Worm (Caenorhabditis elegans) whole organism, L1 larva: Measurements from ENCODE around the gene lgc-27.
A peak's percentile ranks its signal among the peaks of the same experiment; 100 is the strongest.

ENCODE experiments used
- C16A3.4 ChIP-seq: fragments of 150-350 bp; optimal IDR thresholded peaks from 2 replicates; lab custom pipeline; 2014; ENCODE audit warnings: missing biosample characterization, missing genetic modification characterization
- C34B4.2 ChIP-seq: sonication (generic microtip); optimal IDR thresholded peaks from 2 replicates; lab custom pipeline; 2017; ENCODE audit warnings: mild to moderate bottlenecking, missing genetic modification characterization, missing compliant biosample characterization
- aha-1 ChIP-seq: fragments of 150-350 bp; optimal IDR thresholded peaks from 2 replicates; lab custom pipeline; 2014; ENCODE audit warnings: missing biosample characterization, missing genetic modification characterization
- alr-1 ChIP-seq: fragments of 200-800 bp; sonication (Bioruptor generic); optimal IDR thresholded peaks from 2 replicates; lab custom pipeline; 2018; ENCODE audit warnings: borderline replicate concordance, mild to moderate bottlenecking, missing genetic modification characterization, missing compliant biosample characterization
- aly-2 ChIP-seq: fragments of 150-350 bp; optimal IDR thresholded peaks from 2 replicates; lab custom pipeline; 2014; ENCODE audit warnings: missing biosample characterization, missing genetic modification characterization
- ama-1 ChIP-seq: fragments of 150-350 bp; optimal IDR thresholded peaks from 2 replicates; lab custom pipeline; 2014
- blmp-1 ChIP-seq: fragments of 150-350 bp; optimal IDR thresholded peaks from 2 replicates; lab custom pipeline; 2014; ENCODE audit warnings: missing biosample characterization, missing genetic modification characterization
- ceh-8 ChIP-seq: fragments of 200-800 bp; sonication (Bioruptor generic); optimal IDR thresholded peaks from 2 replicates; lab custom pipeline; 2018; ENCODE audit warnings: mild to moderate bottlenecking, missing genetic modification characterization, moderate library complexity, missing compliant biosample characterization
- ceh-82 ChIP-seq, 3 experiments: fragments of 150-350 bp in 1 of 3; sonication (generic microtip) in 2 of 3; optimal IDR thresholded peaks; 2 replicates each; lab custom pipeline; 2014 to 2017; ENCODE audit warnings: missing biosample characterization in 3 of 3, missing genetic modification characterization in 3 of 3
- ceh-88 ChIP-seq: fragments of 200-800 bp; sonication (Bioruptor generic); IDR thresholded peaks from 2 replicates; pipeline ENCODE4 v1.3.6; 2022; ENCODE audit warnings: missing genetic modification characterization, missing compliant biosample characterization
- ceh-90 ChIP-seq: sonication (generic microtip); optimal IDR thresholded peaks from 2 replicates; lab custom pipeline; 2016; ENCODE audit warnings: missing genetic modification characterization, missing compliant biosample characterization
- ces-1 ChIP-seq: fragments of 150-350 bp; optimal IDR thresholded peaks from 2 replicates; lab custom pipeline; 2014; ENCODE audit warnings: missing biosample characterization, missing genetic modification reagents, missing genetic modification characterization
- dsc-1 ChIP-seq: sonication (generic microtip); optimal IDR thresholded peaks from 2 replicates; lab custom pipeline; 2016; ENCODE audit warnings: mild to moderate bottlenecking, missing genetic modification characterization, missing compliant biosample characterization
- efl-1 ChIP-seq, 4 experiments: fragments of 150-350 bp; optimal IDR thresholded peaks in 3 of 4; peaks in 1 of 4; 1 replicate in 1 of 4; 2 replicates in 3 of 4; lab custom pipeline; 2014; ENCODE audit warnings: missing biosample characterization in 2 of 4, missing genetic modification characterization in 2 of 4, missing genetic modification reagents in 2 of 4
- efl-3 ChIP-seq: fragments of 200-800 bp; sonication (Bioruptor generic); optimal IDR thresholded peaks from 2 replicates; lab custom pipeline; 2018; ENCODE audit warnings: mild to moderate bottlenecking, missing genetic modification characterization, missing compliant biosample characterization
- egl-13 ChIP-seq: sonication (generic microtip); optimal IDR thresholded peaks from 2 replicates; lab custom pipeline; 2016; ENCODE audit warnings: missing genotype, missing genetic modification reagents, missing genetic modification characterization, missing compliant biosample characterization
- egl-27 ChIP-seq, 2 experiments: fragments of 150-350 bp in 1 of 2; sonication (generic microtip); optimal IDR thresholded peaks; 3 replicates each; lab custom pipeline; 2017 to 2018; ENCODE audit warnings: missing biosample characterization in 2 of 2, missing genetic modification characterization in 2 of 2, missing genetic modification reagents in 2 of 2
- elt-2 ChIP-seq: sonication (generic microtip); optimal IDR thresholded peaks from 2 replicates; lab custom pipeline; 2016; ENCODE audit warnings: missing genetic modification characterization, mild to moderate bottlenecking, inconsistent platforms, missing compliant biosample characterization, missing genetic modification reagents
- elt-3 ChIP-seq, 6 experiments: fragments of 150-350 bp in 1 of 6; sonication (generic microtip); optimal IDR thresholded peaks; 2 replicates each; lab custom pipeline; 2017 to 2018; ENCODE audit warnings: missing biosample characterization in 6 of 6, missing genetic modification characterization in 6 of 6, inconsistent platforms in 1 of 6
- fkh-4 ChIP-seq: sonication (generic microtip); optimal IDR thresholded peaks from 2 replicates; lab custom pipeline; 2016; ENCODE audit warnings: missing compliant biosample characterization, missing genetic modification characterization, borderline replicate concordance
- fkh-8 ChIP-seq: sonication (generic microtip); optimal IDR thresholded peaks from 2 replicates; lab custom pipeline; 2016; ENCODE audit warnings: mild to moderate bottlenecking, missing genetic modification characterization, missing compliant biosample characterization
- fos-1 ChIP-seq: fragments of 150-350 bp; optimal IDR thresholded peaks from 2 replicates; lab custom pipeline; 2014; ENCODE audit warnings: missing biosample characterization, missing genetic modification characterization
- grh-1 ChIP-seq: fragments of 200-800 bp; sonication (Bioruptor generic); IDR thresholded peaks from 2 replicates; pipeline ENCODE4 v1.3.6; 2022; ENCODE audit warnings: missing genetic modification reagents, missing genetic modification characterization, missing compliant biosample characterization
- hlh-4 ChIP-seq: sonication (generic microtip); optimal IDR thresholded peaks from 2 replicates; lab custom pipeline; 2016; ENCODE audit warnings: mild to moderate bottlenecking, missing genetic modification characterization, missing compliant biosample characterization
- hpl-2 ChIP-seq: fragments of 150-350 bp; optimal IDR thresholded peaks from 2 replicates; lab custom pipeline; 2014; ENCODE audit warnings: missing biosample characterization, missing genetic modification reagents, missing genetic modification characterization
- irx-1 ChIP-seq: sonication (generic microtip); optimal IDR thresholded peaks from 2 replicates; lab custom pipeline; 2016; ENCODE audit warnings: missing genetic modification characterization, missing compliant biosample characterization
- lin-13 ChIP-seq: fragments of 150-350 bp; optimal IDR thresholded peaks from 2 replicates; lab custom pipeline; 2014; ENCODE audit warnings: missing biosample characterization, missing genetic modification reagents, missing genetic modification characterization
- lin-14 ChIP-seq: fragments of 200-800 bp; sonication (Bioruptor generic); optimal IDR thresholded peaks from 2 replicates; lab custom pipeline; 2018; ENCODE audit warnings: mild to moderate bottlenecking, missing genetic modification characterization, moderate library complexity, missing compliant biosample characterization
- lin-15B ChIP-seq: fragments of 150-350 bp; sonication (generic microtip); optimal IDR thresholded peaks from 3 replicates; lab custom pipeline; 2014; ENCODE audit warnings: missing biosample characterization, missing genetic modification characterization
- lin-39 ChIP-seq: fragments of 150-350 bp; optimal IDR thresholded peaks from 2 replicates; lab custom pipeline; 2014; ENCODE audit warnings: missing biosample characterization, missing genetic modification reagents, missing genetic modification characterization
- mab-9 ChIP-seq: fragments of 200-800 bp; sonication (Bioruptor generic); IDR thresholded peaks from 2 replicates; pipeline ENCODE4 v1.3.6; 2022; ENCODE audit warnings: missing genetic modification reagents, missing genetic modification characterization, missing compliant biosample characterization
- nhr-11 ChIP-seq: fragments of 150-350 bp; optimal IDR thresholded peaks from 2 replicates; lab custom pipeline; 2014; ENCODE audit warnings: missing biosample characterization, missing genetic modification characterization
- nhr-12 ChIP-seq: sonication (generic microtip); optimal IDR thresholded peaks from 2 replicates; lab custom pipeline; 2017; ENCODE audit warnings: missing biosample characterization, missing genetic modification characterization
- nhr-19 ChIP-seq: fragments of 200-800 bp; sonication (Bioruptor generic); conservative IDR thresholded peaks from 2 replicates; pipeline ENCODE4 v1.3.6; 2022; ENCODE audit warnings: missing genetic modification characterization, missing compliant biosample characterization
- nhr-237 ChIP-seq: fragments of 150-350 bp; optimal IDR thresholded peaks from 2 replicates; lab custom pipeline; 2014; ENCODE audit warnings: missing biosample characterization, missing genetic modification characterization
- nhr-28 ChIP-seq: fragments of 150-350 bp; optimal IDR thresholded peaks from 2 replicates; lab custom pipeline; 2014; ENCODE audit warnings: missing biosample characterization, missing genetic modification characterization
- nhr-71 ChIP-seq: sonication (generic microtip); optimal IDR thresholded peaks from 2 replicates; lab custom pipeline; 2016; ENCODE audit warnings: mild to moderate bottlenecking, missing genetic modification characterization, moderate library complexity, missing compliant biosample characterization
- nhr-76 ChIP-seq: sonication (generic microtip); optimal IDR thresholded peaks from 2 replicates; lab custom pipeline; 2017; ENCODE audit warnings: missing biosample characterization, missing genetic modification characterization
- nhr-77 ChIP-seq: fragments of 150-350 bp; optimal IDR thresholded peaks from 2 replicates; lab custom pipeline; 2014; ENCODE audit warnings: missing biosample characterization, missing genetic modification characterization
- nhr-84 ChIP-seq: sonication (generic microtip); optimal IDR thresholded peaks from 2 replicates; lab custom pipeline; 2017; ENCODE audit warnings: missing biosample characterization, missing genetic modification characterization
- nhr-85 ChIP-seq: sonication (generic microtip); peaks from one replicate; lab custom pipeline; 2016; ENCODE audit warnings: missing genetic modification characterization, inconsistent platforms, missing compliant biosample characterization
- pax-3 ChIP-seq: fragments of 200-800 bp; sonication (Bioruptor generic); optimal IDR thresholded peaks from 2 replicates; lab custom pipeline; 2018; ENCODE audit warnings: mild to moderate bottlenecking, missing genetic modification characterization, moderate library complexity, missing compliant biosample characterization
- rnt-1 ChIP-seq: sonication (generic microtip); optimal IDR thresholded peaks from 2 replicates; lab custom pipeline; 2016; ENCODE audit warnings: mild to moderate bottlenecking, missing genetic modification characterization, moderate library complexity, missing compliant biosample characterization
- snpc-4 ChIP-seq: fragments of 150-350 bp; optimal IDR thresholded peaks from 2 replicates; lab custom pipeline; 2014; ENCODE audit warnings: missing biosample characterization, missing genetic modification characterization
- tbx-2 ChIP-seq: sonication (generic microtip); optimal IDR thresholded peaks from 2 replicates; lab custom pipeline; 2016; ENCODE audit warnings: missing genetic modification characterization, missing compliant biosample characterization
- tlp-1 ChIP-seq: fragments of 150-350 bp; optimal IDR thresholded peaks from 2 replicates; lab custom pipeline; 2014; ENCODE audit warnings: missing biosample characterization, missing genetic modification characterization
- unc-30 ChIP-seq: sonication (generic microtip); optimal IDR thresholded peaks from 2 replicates; lab custom pipeline; 2017; ENCODE audit warnings: missing biosample characterization, missing genetic modification characterization
- unc-86 ChIP-seq: sonication (generic microtip); optimal IDR thresholded peaks from 2 replicates; lab custom pipeline; 2016; ENCODE audit warnings: missing genetic modification characterization, missing compliant biosample characterization
- unc-98 ChIP-seq: fragments of 200-800 bp; sonication (Bioruptor generic); IDR thresholded peaks from 2 replicates; pipeline ENCODE4 v1.3.6; 2022; ENCODE audit warnings: missing genetic modification characterization, missing compliant biosample characterization
- vab-15 ChIP-seq: sonication (generic microtip); optimal IDR thresholded peaks from 2 replicates; lab custom pipeline; 2017; ENCODE audit warnings: missing genotype, mild to moderate bottlenecking, missing genetic modification characterization, missing compliant biosample characterization
- zag-1 ChIP-seq: fragments of 150-350 bp; optimal IDR thresholded peaks from 2 replicates; lab custom pipeline; 2014; ENCODE audit warnings: missing biosample characterization, missing genetic modification characterization
- zip-4 ChIP-seq: fragments of 200-800 bp; sonication (Bioruptor generic); optimal IDR thresholded peaks from 2 replicates; lab custom pipeline; 2018; ENCODE audit warnings: mild to moderate bottlenecking, missing genetic modification characterization, moderate library complexity, missing compliant biosample characterization
- ztf-11 ChIP-seq, 2 experiments: sonication (generic microtip); optimal IDR thresholded peaks; 2 replicates each; lab custom pipeline; 2016 to 2017; ENCODE audit warnings: missing genetic modification characterization in 2 of 2, missing biosample characterization in 1 of 2, missing compliant biosample characterization in 1 of 2

The lgc-27 gene

ce11 chrII:4672584-4673110 lies 23.8 kb downstream of the lgc-27 start, which contains the start of the genes clec-140 and hmg-11 (continued):
- TF ChIP-seq nhr-76 (tag; lab: Kevin White, UChicago): no peak
- TF ChIP-seq unc-30: no peak
- no peak for TF ChIP-seq zag-1 (tag; lab: Kevin White, UChicago)
- peak in 2 of 3 experiments; percentile 9 to 79 for TF ChIP-seq ceh-82 (tag; optimal IDR thresholded peaks at IDR 0.05; lab: Kevin White, UChicago)
- TF ChIP-seq fkh-4 (tag; lab: Kevin White, UChicago): no peak
- no peak for TF ChIP-seq aly-2 (tag; lab: Kevin White, UChicago)
- no peak for TF ChIP-seq ceh-90
- TF ChIP-seq elt-2 (tag; lab: Kevin White, UChicago): no peak
- TF ChIP-seq hlh-4 (tag; lab: Kevin White, UChicago): no peak
- no peak for TF ChIP-seq nhr-12
- TF ChIP-seq snpc-4: peak; percentile 12
- no peak for TF ChIP-seq unc-98
- TF ChIP-seq nhr-84: no peak
- TF ChIP-seq blmp-1 (tag; lab: Kevin White, UChicago): no peak
- peak; percentile 66 for TF ChIP-seq nhr-85
- TF ChIP-seq C16A3.4 (tag; lab: Kevin White, UChicago): peak; percentile 0
- TF ChIP-seq alr-1: no peak
- TF ChIP-seq lin-14 (GFP tag; lab: Kevin White, UChicago): peak; percentile 96
- TF ChIP-seq egl-27 (tag; optimal IDR thresholded peaks at IDR 0.05; lab: Kevin White, UChicago): no peak
- no peak for TF ChIP-seq nhr-237 (tag; lab: Kevin White, UChicago)
- no peak for TF ChIP-seq tlp-1 (tag; lab: Kevin White, UChicago)
- no peak for TF ChIP-seq irx-1 (tag; lab: Kevin White, UChicago)
- TF ChIP-seq egl-13 (tag; lab: Kevin White, UChicago): no peak
- TF ChIP-seq pax-3 (tag; lab: Kevin White, UChicago): no peak
- TF ChIP-seq lin-39: no peak
- no peak for TF ChIP-seq nhr-11
- TF ChIP-seq hpl-2 (GFP tag; lab: Kevin White, UChicago): no peak
- no peak for TF ChIP-seq ceh-8 (GFP tag; lab: Kevin White, UChicago)
- no peak for TF ChIP-seq nhr-71 (tag; lab: Kevin White, UChicago)
- TF ChIP-seq nhr-28 (tag; lab: Kevin White, UChicago): no peak
- no peak for TF ChIP-seq ama-1
- TF ChIP-seq nhr-77 (tag; lab: Kevin White, UChicago): no peak
- TF ChIP-seq ceh-88 (GFP tag; lab: Robert Waterston, UW): no peak
- no peak for TF ChIP-seq aha-1 (tag; lab: Kevin White, UChicago)
- no peak for TF ChIP-seq unc-86 (tag; lab: Kevin White, UChicago)
- TF ChIP-seq lin-15B: peak; percentile 28
- no peak for TF ChIP-seq fos-1 (tag; lab: Kevin White, UChicago)
- TF ChIP-seq lin-13 (GFP tag; lab: Kevin White, UChicago): peak; percentile 37
- peak; percentile 42 for TF ChIP-seq fkh-8 (tag; lab: Kevin White, UChicago)
- TF ChIP-seq grh-1 (GFP tag; lab: Robert Waterston, UW): no peak
- peak; percentile 50 to 67 for TF ChIP-seq efl-1 (optimal IDR thresholded peaks at IDR 0.05; lab: Kevin White, UChicago)
- TF ChIP-seq efl-1 (GFP tag; optimal IDR thresholded peaks at IDR 0.05 in 1 of 2; lab: Kevin White, UChicago): peak; percentile 51 to 92

ce11 chrII:4673242-4673641 lies 24.4 kb downstream of the lgc-27 start:
- TF ChIP-seq unc-30 (no peak), zip-4 (GFP tag; lab: Kevin White, UChicago) (no peak), aha-1 (tag; lab: Kevin White, UChicago) (no peak), vab-15 (tag; lab: Kevin White, UChicago) (no peak), ces-1 (GFP tag; lab: Kevin White, UChicago) (no peak), mab-9 (GFP tag; lab: Robert Waterston, UW) (no peak), nhr-77 (tag; lab: Kevin White, UChicago) (no peak), dsc-1 (tag; lab: Kevin White, UChicago) (no peak), ztf-11 (tag; optimal IDR thresholded peaks at IDR 0.05; lab: Kevin White, UChicago) (no peak), lin-39 (no peak), C34B4.2 (tag; lab: Kevin White, UChicago) (no peak), elt-3 (tag; optimal IDR thresholded peaks at IDR 0.05; lab: Kevin White, UChicago) (no peak), rnt-1 (tag; lab: Kevin White, UChicago) (no peak), nhr-19 (GFP tag; lab: Robert Waterston, UW) (no peak), aly-2 (tag; lab: Kevin White, UChicago) (no peak), tbx-2 (tag; lab: Kevin White, UChicago) (no peak), ama-1 (no peak), efl-1 (optimal IDR thresholded peaks at IDR 0.05; lab: Kevin White, UChicago) (no peak), efl-1 (GFP tag; optimal IDR thresholded peaks at IDR 0.05 in 1 of 2; lab: Kevin White, UChicago) (no peak), efl-3 (GFP tag; lab: Kevin White, UChicago) (no peak)
